Worm (Caenorhabditis elegans) whole organism, L3 larva: ENCODE measurements around the gene srbc-83.
A peak's percentile ranks its signal among the peaks of the same experiment; 100 is the strongest.

Source experiments
- R02D3.7 ChIP-seq: fragments of 150-350 bp; optimal IDR thresholded peaks from 2 replicates; lab custom pipeline; 2014; ENCODE audit warnings: missing biosample characterization, missing genetic modification characterization
- ZK546.5 ChIP-seq: sonication (generic microtip); optimal IDR thresholded peaks from 2 replicates; lab custom pipeline; 2017; ENCODE audit warnings: missing biosample characterization, missing genetic modification characterization
- aly-2 ChIP-seq: fragments of 150-350 bp; optimal IDR thresholded peaks from 2 replicates; lab custom pipeline; 2014; ENCODE audit warnings: missing biosample characterization, missing genetic modification characterization
- ceh-16 ChIP-seq: sonication (generic microtip); optimal IDR thresholded peaks from 2 replicates; lab custom pipeline; 2017; ENCODE audit warnings: missing biosample characterization, missing genetic modification characterization
- ceh-28 ChIP-seq: fragments of 150-350 bp; optimal IDR thresholded peaks from 2 replicates; lab custom pipeline; 2014; ENCODE audit warnings: missing biosample characterization, missing genetic modification reagents, missing genetic modification characterization
- ceh-9 ChIP-seq: sonication (generic microtip); optimal IDR thresholded peaks from 2 replicates; lab custom pipeline; 2018; ENCODE audit warnings: missing biosample characterization, missing genetic modification characterization
- daf-12 ChIP-seq: fragments of 150-350 bp; optimal IDR thresholded peaks from 2 replicates; lab custom pipeline; 2014; ENCODE audit warnings: missing biosample characterization, missing genetic modification reagents, missing genetic modification characterization
- egl-27 ChIP-seq: sonication (generic microtip); optimal IDR thresholded peaks from 4 replicates; lab custom pipeline; 2017; ENCODE audit warnings: missing biosample characterization, missing genetic modification reagents, missing genetic modification characterization
- egl-5 ChIP-seq: fragments of 150-350 bp; optimal IDR thresholded peaks from 2 replicates; lab custom pipeline; 2017; ENCODE audit warnings: missing biosample characterization, missing genetic modification reagents, missing genetic modification characterization, inconsistent platforms
- elt-1 ChIP-seq: fragments of 150-350 bp; optimal IDR thresholded peaks from 2 replicates; lab custom pipeline; 2014; ENCODE audit warnings: missing biosample characterization, missing genetic modification characterization
- elt-2 ChIP-seq: sonication (generic microtip); optimal IDR thresholded peaks from 2 replicates; lab custom pipeline; 2016; ENCODE audit warnings: missing genetic modification reagents, mild to moderate bottlenecking, missing genetic modification characterization, missing compliant biosample characterization
- eor-1 ChIP-seq, 2 experiments: fragments of 150-350 bp; optimal IDR thresholded peaks; 2 replicates each; lab custom pipeline; 2014 to 2018; ENCODE audit warnings: missing biosample characterization in 2 of 2, missing genetic modification characterization in 2 of 2
- fkh-10 ChIP-seq: sonication (generic microtip); optimal IDR thresholded peaks from 2 replicates; lab custom pipeline; 2017; ENCODE audit warnings: missing biosample characterization, missing genetic modification reagents, missing genetic modification characterization
- fos-1 ChIP-seq: fragments of 150-350 bp; optimal IDR thresholded peaks from 2 replicates; lab custom pipeline; 2014; ENCODE audit warnings: missing biosample characterization, missing genetic modification characterization
- hmg-11 ChIP-seq: sonication (generic microtip); optimal IDR thresholded peaks from 2 replicates; lab custom pipeline; 2016; ENCODE audit warnings: missing genetic modification characterization, missing compliant biosample characterization
- jun-1 ChIP-seq: fragments of 150-350 bp; optimal IDR thresholded peaks from 2 replicates; lab custom pipeline; 2014; ENCODE audit warnings: missing biosample characterization, missing genetic modification reagents, missing genetic modification characterization
- lin-15B ChIP-seq: fragments of 150-350 bp; optimal IDR thresholded peaks from 2 replicates; lab custom pipeline; 2014; ENCODE audit warnings: missing biosample characterization, missing genetic modification characterization
- lin-39 ChIP-seq: fragments of 150-350 bp; optimal IDR thresholded peaks from 2 replicates; lab custom pipeline; 2018; ENCODE audit warnings: missing biosample characterization, missing genetic modification reagents, missing genetic modification characterization
- lsy-12 ChIP-seq: sonication (generic microtip); optimal IDR thresholded peaks from 2 replicates; lab custom pipeline; 2016; ENCODE audit warnings: mild to moderate bottlenecking, missing genetic modification characterization, missing compliant biosample characterization
- mml-1 ChIP-seq: fragments of 150-350 bp; sonication (generic microtip); optimal IDR thresholded peaks from 3 replicates; lab custom pipeline; 2014; ENCODE audit warnings: missing biosample characterization, missing genetic modification characterization
- nhr-11 ChIP-seq: fragments of 150-350 bp; optimal IDR thresholded peaks from 2 replicates; lab custom pipeline; 2014; ENCODE audit warnings: missing biosample characterization, missing genetic modification characterization
- nhr-12 ChIP-seq: fragments of 150-350 bp; optimal IDR thresholded peaks from 2 replicates; lab custom pipeline; 2014; ENCODE audit warnings: missing biosample characterization, missing genetic modification characterization
- nhr-23 ChIP-seq: fragments of 150-350 bp; optimal IDR thresholded peaks from 2 replicates; lab custom pipeline; 2014; ENCODE audit warnings: missing biosample characterization, missing genetic modification reagents, missing genetic modification characterization
- nhr-237 ChIP-seq: fragments of 150-350 bp; optimal IDR thresholded peaks from 2 replicates; lab custom pipeline; 2014; ENCODE audit warnings: missing biosample characterization, missing genetic modification characterization
- nhr-25 ChIP-seq: sonication (generic microtip); optimal IDR thresholded peaks from 2 replicates; lab custom pipeline; 2017; ENCODE audit warnings: missing biosample characterization, missing genetic modification characterization
- nhr-28 ChIP-seq: fragments of 150-350 bp; optimal IDR thresholded peaks from 2 replicates; lab custom pipeline; 2014; ENCODE audit warnings: missing biosample characterization, missing genetic modification characterization
- nhr-43 ChIP-seq: sonication (generic microtip); optimal IDR thresholded peaks from 2 replicates; lab custom pipeline; 2016; ENCODE audit warnings: mild to moderate bottlenecking, missing genetic modification characterization, missing compliant biosample characterization; ENCODE audit not compliant: poor library complexity, severe bottlenecking
- nhr-67 ChIP-seq: fragments of 150-350 bp; optimal IDR thresholded peaks from 2 replicates; lab custom pipeline; 2014; ENCODE audit warnings: missing biosample characterization, missing genetic modification characterization
- nhr-77 ChIP-seq: fragments of 150-350 bp; optimal IDR thresholded peaks from 2 replicates; lab custom pipeline; 2014; ENCODE audit warnings: missing biosample characterization, missing genetic modification characterization
- pha-4 ChIP-seq: fragments of 150-350 bp; optimal IDR thresholded peaks from 2 replicates; lab custom pipeline; 2014; ENCODE audit warnings: missing biosample characterization, missing genetic modification reagents, missing genetic modification characterization
- pqm-1 ChIP-seq: fragments of 150-350 bp; optimal IDR thresholded peaks from 2 replicates; lab custom pipeline; 2017; ENCODE audit warnings: missing biosample characterization, missing genetic modification characterization, inconsistent platforms
- skn-1 ChIP-seq: fragments of 150-350 bp; optimal IDR thresholded peaks from 2 replicates; lab custom pipeline; 2014; ENCODE audit warnings: missing biosample characterization, missing genetic modification characterization
- unc-62 ChIP-seq: fragments of 150-350 bp; sonication (generic microtip); optimal IDR thresholded peaks from 4 replicates; lab custom pipeline; 2014; ENCODE audit warnings: missing biosample characterization, missing genetic modification reagents, missing genetic modification characterization
- zag-1 ChIP-seq: fragments of 150-350 bp; optimal IDR thresholded peaks from 2 replicates; lab custom pipeline; 2014; ENCODE audit warnings: missing biosample characterization, missing genetic modification characterization
- ztf-11 ChIP-seq: fragments of 150-350 bp; optimal IDR thresholded peaks from 2 replicates; lab custom pipeline; 2014; ENCODE audit warnings: missing biosample characterization, missing genetic modification characterization
- ztf-4 ChIP-seq: fragments of 150-350 bp; optimal IDR thresholded peaks from 2 replicates; lab custom pipeline; 2014; ENCODE audit warnings: missing biosample characterization, missing genetic modification characterization

srbc-83 gene

DNA sequence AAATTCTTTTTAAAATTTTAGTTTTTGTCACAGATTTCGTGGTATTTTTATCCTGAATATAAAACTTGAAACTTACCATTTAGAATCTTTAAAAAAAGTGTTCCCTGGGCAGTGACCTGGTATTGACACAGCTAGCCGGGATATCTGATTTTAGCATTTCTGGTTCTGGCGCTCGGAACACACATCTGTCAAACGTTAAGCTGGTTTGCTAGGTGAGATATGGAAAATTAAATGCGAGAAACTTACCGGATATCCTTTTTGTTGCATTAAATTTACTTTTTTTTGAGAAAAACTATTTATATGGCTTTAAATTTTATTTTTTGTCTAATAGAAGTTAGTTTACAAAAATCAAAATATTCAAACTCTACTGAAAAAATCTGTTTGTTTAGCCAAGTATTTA is 11.4 kb upstream of the srbc-83 start, which contains the start of gene F28G4.4:
Gene F28G4.4, minus strand, starts transcription at position 101 of the 400 bp plus-strand sequence.
- TF ChIP-seq nhr-28 (tag; lab: Kevin White, UChicago) (no peak), nhr-25 (tag; lab: Kevin White, UChicago) (no peak), jun-1 (tag; lab: Kevin White, UChicago) (no peak), elt-1 (tag; lab: Kevin White, UChicago) (no peak), ZK546.5 (tag; lab: Kevin White, UChicago) (no peak), eor-1 (tag; optimal IDR thresholded peaks at IDR 0.05; lab: Kevin White, UChicago) (no peak), nhr-11 (tag; lab: Kevin White, UChicago) (no peak), fkh-10 (GFP tag; lab: Kevin White, UChicago) (no peak), lin-15B (tag; lab: Kevin White, UChicago) (no peak), zag-1 (no peak), ztf-11 (tag; lab: Kevin White, UChicago) (no peak), ztf-4 (tag; lab: Kevin White, UChicago) (no peak), nhr-12 (tag; lab: Kevin White, UChicago) (no peak), ceh-28 (tag; lab: Kevin White, UChicago) (no peak), egl-27 (no peak), fos-1 (tag; lab: Kevin White, UChicago) (no peak), ceh-16 (no peak), ceh-9 (tag; lab: Kevin White, UChicago) (no peak)

DNA sequence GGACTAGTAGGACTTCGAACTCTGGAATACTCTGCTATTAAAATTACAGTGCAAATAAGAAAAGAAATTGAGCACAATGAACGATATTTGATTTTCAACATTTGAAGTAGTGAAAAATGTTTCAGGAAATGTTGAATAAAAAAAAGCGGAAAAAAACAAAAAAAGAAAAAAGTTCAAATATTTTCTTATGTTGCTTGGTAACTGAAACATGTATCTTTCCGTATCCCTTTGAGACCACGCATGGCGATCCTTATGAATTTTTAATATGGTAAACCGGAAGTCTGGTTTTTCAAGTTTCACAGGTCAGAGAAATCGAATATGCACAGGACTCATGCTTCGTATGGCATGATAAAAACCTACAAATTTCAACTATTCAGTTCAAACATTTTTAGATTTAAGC is 9.6 kb upstream of the srbc-83 start, which contains the start of gene F28G4.3:
Gene F28G4.3, minus strand, starts transcription at position 101 of the 400 bp plus-strand sequence.
- TF ChIP-seq egl-5 (tag; lab: Kevin White, UChicago) (no peak), nhr-77 (no peak), pqm-1 (no peak), nhr-28 (tag; lab: Kevin White, UChicago) (no peak), fkh-10 (GFP tag; lab: Kevin White, UChicago) (no peak)

DNA sequence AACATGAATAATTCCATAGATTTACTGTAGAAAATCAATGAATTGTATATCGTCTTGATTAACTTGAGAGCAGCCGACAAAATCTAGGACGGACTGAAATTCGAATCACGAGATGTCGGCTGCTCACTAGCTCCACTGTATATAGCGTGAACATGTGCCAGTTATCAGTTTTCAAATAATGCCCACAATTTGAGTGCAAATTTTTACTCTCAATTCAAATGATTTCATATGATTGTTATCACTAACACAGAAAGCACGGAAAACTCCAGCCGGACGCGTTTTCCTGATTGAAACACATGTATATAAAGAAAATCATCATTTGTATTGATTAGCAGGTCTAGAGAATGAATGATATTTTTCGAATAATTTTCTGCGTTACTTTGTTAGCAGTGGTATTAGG is 4.8 kb upstream of the srbc-83 start, which contains the start of gene oac-5:
Gene oac-5, plus strand, starts transcription at position 301 of the 400 bp plus-strand sequence.
- TF ChIP-seq R02D3.7 (tag; lab: Kevin White, UChicago) (no peak), pqm-1 (peak; percentile 12), elt-2 (peak; percentile 42), lin-15B (tag; lab: Kevin White, UChicago) (no peak)
- TF ChIP-seq, all 47 proteins: peak for 2

DNA sequence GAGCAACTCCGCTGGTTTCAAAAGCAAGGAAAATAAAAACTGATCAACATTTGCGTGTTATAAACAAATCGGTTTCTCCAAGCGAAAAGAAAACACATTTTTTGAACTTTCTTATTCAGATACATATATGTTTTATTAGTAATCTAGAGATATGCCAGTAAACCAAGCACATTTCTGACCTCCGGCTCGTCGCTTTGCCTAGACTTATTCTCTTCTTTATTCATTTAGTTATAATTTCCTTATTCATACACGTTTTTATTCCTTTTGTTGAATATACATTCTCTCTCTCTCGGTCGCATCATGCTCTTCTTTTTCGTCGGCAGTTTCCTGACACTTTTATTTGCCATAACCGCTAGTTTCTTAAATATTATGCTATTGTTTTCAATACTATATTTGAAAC is 1.5 kb downstream of the srbc-83 start, which contains the start of gene srbc-84:
Gene srbc-84, plus strand, starts transcription at position 301 of the 400 bp plus-strand sequence.
- TF ChIP-seq nhr-23 (tag; lab: Kevin White, UChicago), result no peak
- no peak for TF ChIP-seq lin-39 (tag; lab: Kevin White, UChicago)
- no peak for TF ChIP-seq hmg-11
- no peak for TF ChIP-seq nhr-43 (tag; lab: Kevin White, UChicago)
- TF ChIP-seq nhr-11 (tag; lab: Kevin White, UChicago), result no peak
- no peak for TF ChIP-seq pha-4 (tag; lab: Kevin White, UChicago)
- no peak for TF ChIP-seq elt-2
- TF ChIP-seq nhr-237, result no peak
- no peak for TF ChIP-seq R02D3.7 (tag; lab: Kevin White, UChicago)
- TF ChIP-seq ztf-4 (tag; lab: Kevin White, UChicago), result no peak
- TF ChIP-seq elt-1 (tag; lab: Kevin White, UChicago), result no peak
- no peak for TF ChIP-seq fkh-10 (GFP tag; lab: Kevin White, UChicago)
- TF ChIP-seq ceh-9 (tag; lab: Kevin White, UChicago), result no peak
- TF ChIP-seq egl-27, result no peak
- no peak for TF ChIP-seq fos-1 (tag; lab: Kevin White, UChicago)

DNA sequence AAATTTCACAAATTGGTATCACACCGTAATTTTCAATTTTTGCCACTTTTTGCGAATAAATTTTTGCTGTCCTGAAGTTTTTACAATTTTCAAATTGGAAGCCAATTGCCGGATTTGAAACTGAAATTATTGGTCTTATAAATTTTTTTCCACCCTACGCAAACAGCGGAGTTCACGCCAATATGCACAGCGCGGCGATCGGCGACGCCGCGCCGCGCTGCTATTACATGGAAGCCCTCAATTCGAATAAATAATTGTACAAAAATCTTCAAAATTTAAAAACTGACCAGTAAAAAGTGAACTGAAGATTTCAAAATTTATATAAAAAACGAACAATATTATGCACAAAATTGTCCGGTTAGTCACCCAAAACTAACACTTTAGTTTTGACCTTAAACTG is 2.7 kb downstream of the srbc-83 start:
- TF ChIP-seq lin-39 (tag; lab: Kevin White, UChicago) (no peak), zag-1 (no peak), lin-15B (tag; lab: Kevin White, UChicago) (no peak), mml-1 (tag; lab: Kevin White, UChicago) (no peak), skn-1 (tag; lab: Kevin White, UChicago) (no peak), daf-12 (no peak), ZK546.5 (tag; lab: Kevin White, UChicago) (no peak), nhr-237 (no peak), nhr-67 (tag; lab: Kevin White, UChicago) (no peak), lsy-12 (tag; lab: Kevin White, UChicago) (no peak), aly-2 (no peak), elt-2 (no peak), hmg-11 (no peak), R02D3.7 (tag; lab: Kevin White, UChicago) (no peak), jun-1 (tag; lab: Kevin White, UChicago) (no peak), unc-62 (GFP tag; lab: Kevin White, UChicago) (no peak), nhr-11 (tag; lab: Kevin White, UChicago) (no peak), ztf-11 (tag; lab: Kevin White, UChicago) (no peak)
